Worm (Caenorhabditis elegans) whole organism, L3 larva: ENCODE data around the gene F31F7.1.

ENCODE experiments used
- R02D3.7 ChIP-seq: fragments of 150-350 bp; optimal IDR thresholded peaks from 2 replicates; lab custom pipeline; 2014; ENCODE audit warnings: missing biosample characterization, missing genetic modification characterization
- ZK546.5 ChIP-seq: sonication (generic microtip); optimal IDR thresholded peaks from 2 replicates; lab custom pipeline; 2017; ENCODE audit warnings: missing biosample characterization, missing genetic modification characterization
- aly-2 ChIP-seq: fragments of 150-350 bp; optimal IDR thresholded peaks from 2 replicates; lab custom pipeline; 2014; ENCODE audit warnings: missing biosample characterization, missing genetic modification characterization
- ama-1 ChIP-seq: fragments of 150-350 bp; optimal IDR thresholded peaks from 2 replicates; lab custom pipeline; 2018
- ceh-16 ChIP-seq: sonication (generic microtip); optimal IDR thresholded peaks from 2 replicates; lab custom pipeline; 2017; ENCODE audit warnings: missing biosample characterization, missing genetic modification characterization
- ceh-28 ChIP-seq: fragments of 150-350 bp; optimal IDR thresholded peaks from 2 replicates; lab custom pipeline; 2014; ENCODE audit warnings: missing biosample characterization, missing genetic modification reagents, missing genetic modification characterization
- ceh-82 ChIP-seq: fragments of 150-350 bp; optimal IDR thresholded peaks from 2 replicates; lab custom pipeline; 2014; ENCODE audit warnings: missing biosample characterization, missing genetic modification characterization
- ceh-9 ChIP-seq: sonication (generic microtip); optimal IDR thresholded peaks from 2 replicates; lab custom pipeline; 2018; ENCODE audit warnings: missing biosample characterization, missing genetic modification characterization
- egl-5 ChIP-seq: fragments of 150-350 bp; optimal IDR thresholded peaks from 2 replicates; lab custom pipeline; 2017; ENCODE audit warnings: missing biosample characterization, missing genetic modification reagents, missing genetic modification characterization, inconsistent platforms
- elt-1 ChIP-seq: fragments of 150-350 bp; optimal IDR thresholded peaks from 2 replicates; lab custom pipeline; 2014; ENCODE audit warnings: missing biosample characterization, missing genetic modification characterization
- elt-2 ChIP-seq: sonication (generic microtip); optimal IDR thresholded peaks from 2 replicates; lab custom pipeline; 2016; ENCODE audit warnings: missing genetic modification reagents, mild to moderate bottlenecking, missing genetic modification characterization, missing compliant biosample characterization
- elt-3 ChIP-seq, 3 experiments: fragments of 150-350 bp in 1 of 3; sonication (generic microtip) in 2 of 3; optimal IDR thresholded peaks; 2 replicates in 2 of 3; 4 replicates in 1 of 3; lab custom pipeline; 2014 to 2017; ENCODE audit warnings: missing biosample characterization in 3 of 3, missing genetic modification characterization in 3 of 3
- eor-1 ChIP-seq, 2 experiments: fragments of 150-350 bp; optimal IDR thresholded peaks; 2 replicates each; lab custom pipeline; 2014 to 2018; ENCODE audit warnings: missing biosample characterization in 2 of 2, missing genetic modification characterization in 2 of 2
- fkh-2 ChIP-seq: fragments of 150-350 bp; optimal IDR thresholded peaks from 2 replicates; lab custom pipeline; 2014; ENCODE audit warnings: missing biosample characterization, missing genetic modification reagents, missing genetic modification characterization
- hmg-11 ChIP-seq: sonication (generic microtip); optimal IDR thresholded peaks from 2 replicates; lab custom pipeline; 2016; ENCODE audit warnings: missing genetic modification characterization, missing compliant biosample characterization
- lin-39 ChIP-seq: fragments of 150-350 bp; optimal IDR thresholded peaks from 2 replicates; lab custom pipeline; 2018; ENCODE audit warnings: missing biosample characterization, missing genetic modification reagents, missing genetic modification characterization
- mdl-1 ChIP-seq: fragments of 150-350 bp; optimal IDR thresholded peaks from 2 replicates; lab custom pipeline; 2014; ENCODE audit warnings: missing biosample characterization, missing genetic modification characterization
- mml-1 ChIP-seq: fragments of 150-350 bp; sonication (generic microtip); optimal IDR thresholded peaks from 3 replicates; lab custom pipeline; 2014; ENCODE audit warnings: missing biosample characterization, missing genetic modification characterization
- nfya-1 ChIP-seq: sonication (generic microtip); optimal IDR thresholded peaks from 2 replicates; lab custom pipeline; 2017; ENCODE audit warnings: missing genetic modification characterization, mild to moderate bottlenecking, missing compliant biosample characterization, antibody characterized with exemption, moderate library complexity; ENCODE audit not compliant: insufficient read depth
- nhr-11 ChIP-seq: fragments of 150-350 bp; optimal IDR thresholded peaks from 2 replicates; lab custom pipeline; 2014; ENCODE audit warnings: missing biosample characterization, missing genetic modification characterization
- nhr-12 ChIP-seq: fragments of 150-350 bp; optimal IDR thresholded peaks from 2 replicates; lab custom pipeline; 2014; ENCODE audit warnings: missing biosample characterization, missing genetic modification characterization
- nhr-23 ChIP-seq: fragments of 150-350 bp; optimal IDR thresholded peaks from 2 replicates; lab custom pipeline; 2014; ENCODE audit warnings: missing biosample characterization, missing genetic modification reagents, missing genetic modification characterization
- nhr-25 ChIP-seq: sonication (generic microtip); optimal IDR thresholded peaks from 2 replicates; lab custom pipeline; 2017; ENCODE audit warnings: missing biosample characterization, missing genetic modification characterization
- nhr-43 ChIP-seq: sonication (generic microtip); optimal IDR thresholded peaks from 2 replicates; lab custom pipeline; 2016; ENCODE audit warnings: mild to moderate bottlenecking, missing genetic modification characterization, missing compliant biosample characterization; ENCODE audit not compliant: poor library complexity, severe bottlenecking
- nhr-67 ChIP-seq: fragments of 150-350 bp; optimal IDR thresholded peaks from 2 replicates; lab custom pipeline; 2014; ENCODE audit warnings: missing biosample characterization, missing genetic modification characterization
- nhr-76 ChIP-seq: fragments of 150-350 bp; sonication (generic microtip); optimal IDR thresholded peaks from 5 replicates; lab custom pipeline; 2014; ENCODE audit warnings: missing biosample characterization, missing genetic modification characterization
- nhr-77 ChIP-seq: fragments of 150-350 bp; optimal IDR thresholded peaks from 2 replicates; lab custom pipeline; 2014; ENCODE audit warnings: missing biosample characterization, missing genetic modification characterization
- pha-4 ChIP-seq: fragments of 150-350 bp; optimal IDR thresholded peaks from 2 replicates; lab custom pipeline; 2014; ENCODE audit warnings: missing biosample characterization, missing genetic modification reagents, missing genetic modification characterization
- pqm-1 ChIP-seq: fragments of 150-350 bp; optimal IDR thresholded peaks from 2 replicates; lab custom pipeline; 2017; ENCODE audit warnings: missing biosample characterization, missing genetic modification characterization, inconsistent platforms
- sea-2 ChIP-seq: fragments of 150-350 bp; sonication (generic microtip); optimal IDR thresholded peaks from 4 replicates; lab custom pipeline; 2014; ENCODE audit warnings: missing biosample characterization, missing genetic modification reagents, missing genetic modification characterization
- skn-1 ChIP-seq: fragments of 150-350 bp; optimal IDR thresholded peaks from 2 replicates; lab custom pipeline; 2014; ENCODE audit warnings: missing biosample characterization, missing genetic modification characterization
- snpc-4 ChIP-seq: fragments of 150-350 bp; optimal IDR thresholded peaks from 2 replicates; lab custom pipeline; 2014; ENCODE audit warnings: missing biosample characterization, missing genetic modification characterization
- tbx-2 ChIP-seq: sonication (generic microtip); optimal IDR thresholded peaks from 2 replicates; lab custom pipeline; 2016; ENCODE audit warnings: mild to moderate bottlenecking, missing genetic modification characterization, missing compliant biosample characterization
- unc-62 ChIP-seq: fragments of 150-350 bp; sonication (generic microtip); optimal IDR thresholded peaks from 4 replicates; lab custom pipeline; 2014; ENCODE audit warnings: missing biosample characterization, missing genetic modification reagents, missing genetic modification characterization
- zag-1 ChIP-seq: fragments of 150-350 bp; optimal IDR thresholded peaks from 2 replicates; lab custom pipeline; 2014; ENCODE audit warnings: missing biosample characterization, missing genetic modification characterization
- ztf-11 ChIP-seq: fragments of 150-350 bp; optimal IDR thresholded peaks from 2 replicates; lab custom pipeline; 2014; ENCODE audit warnings: missing biosample characterization, missing genetic modification characterization
- ztf-4 ChIP-seq: fragments of 150-350 bp; optimal IDR thresholded peaks from 2 replicates; lab custom pipeline; 2014; ENCODE audit warnings: missing biosample characterization, missing genetic modification characterization

The F31F7.1 gene

ce11 chrV:6230629-6231229, 45.5 kb upstream of the F31F7.1 start:
- TF ChIP-seq pqm-1 (peak; percentile 36), nfya-1 (tag; lab: Kevin White, UChicago) (peak; percentile 31), tbx-2 (tag; lab: Kevin White, UChicago) (peak; percentile 28), nhr-77 (tag; lab: Kevin White, UChicago) (no peak), egl-5 (tag; lab: Kevin White, UChicago) (peak; percentile 92), unc-62 (GFP tag; lab: Kevin White, UChicago) (no peak), elt-1 (no peak), elt-2 (peak; percentile 57), pha-4 (tag; lab: Kevin White, UChicago) (peak; percentile 54), ama-1 (lab: Kevin White, UChicago) (peak; percentile 28)

DNA sequence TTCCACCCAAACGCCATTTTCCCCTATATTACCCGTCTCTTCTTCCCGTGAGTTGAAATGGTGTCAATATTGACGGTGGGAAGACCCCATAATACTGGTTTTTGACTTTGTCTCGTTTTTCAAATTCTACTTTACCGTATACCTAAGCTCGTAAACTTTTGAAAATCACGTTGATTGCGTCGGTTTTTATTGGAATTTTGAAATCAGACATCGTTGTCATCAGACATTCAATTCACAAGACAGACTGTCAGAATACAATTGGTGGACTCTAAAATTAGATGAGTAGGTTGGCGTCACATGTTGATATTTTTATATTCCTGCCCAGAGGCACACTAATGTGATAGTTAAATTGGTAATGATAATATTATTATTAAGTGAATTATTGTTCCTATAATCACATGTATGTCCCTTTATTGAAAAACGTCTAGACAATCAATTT, 44.3 kb upstream of the F31F7.1 start:
- peak; percentile 97 for TF ChIP-seq pha-4 (tag; lab: Kevin White, UChicago)
- no peak for TF ChIP-seq R02D3.7 (tag; lab: Kevin White, UChicago)

- peak; percentile 19 for TF ChIP-seq nfya-1 (tag; lab: Kevin White, UChicago)
- no peak for TF ChIP-seq aly-2 (tag; lab: Kevin White, UChicago)
- TF ChIP-seq ZK546.5: no peak
- TF ChIP-seq egl-5 (tag; lab: Kevin White, UChicago): peak; percentile 53
- TF ChIP-seq eor-1 (tag; optimal IDR thresholded peaks at IDR 0.05; lab: Kevin White, UChicago): no peak
- TF ChIP-seq nhr-23: peak; percentile 70
- TF ChIP-seq ceh-28 (tag; lab: Kevin White, UChicago): peak; percentile 26
- TF ChIP-seq elt-1: peak; percentile 78
- TF ChIP-seq nhr-25 (tag; lab: Kevin White, UChicago): peak; percentile 38
- TF ChIP-seq nhr-67 (tag; lab: Kevin White, UChicago): no peak
Observed at ce11 chrV:6232886-6233285, 43.4 kb upstream of the F31F7.1 start.

DNA sequence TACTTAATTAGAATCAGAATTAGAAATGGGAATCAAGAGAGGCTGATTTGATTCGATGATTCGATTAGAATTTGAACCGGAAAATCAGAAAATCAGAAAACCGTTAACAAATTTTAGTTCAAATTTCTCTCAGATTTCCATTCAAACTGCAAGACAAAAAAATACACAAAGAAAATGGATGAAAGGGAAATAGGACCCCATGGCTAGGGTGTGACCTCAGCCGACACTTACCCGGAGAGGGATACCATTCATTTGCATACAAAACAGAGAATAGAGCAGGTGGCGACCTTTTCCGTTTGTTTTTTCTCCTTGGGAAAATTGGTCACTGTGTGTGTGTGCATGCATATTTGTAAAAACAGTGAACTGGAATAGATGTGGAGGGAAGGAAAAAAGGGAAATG, 42.3 kb upstream of the F31F7.1 start:
- TF ChIP-seq fkh-2 (tag; lab: Kevin White, UChicago): no peak
- no peak for TF ChIP-seq mml-1 (tag; lab: Kevin White, UChicago)
- TF ChIP-seq ceh-28 (tag; lab: Kevin White, UChicago): no peak
- TF ChIP-seq, all 47 proteins: peak for 0

DNA sequence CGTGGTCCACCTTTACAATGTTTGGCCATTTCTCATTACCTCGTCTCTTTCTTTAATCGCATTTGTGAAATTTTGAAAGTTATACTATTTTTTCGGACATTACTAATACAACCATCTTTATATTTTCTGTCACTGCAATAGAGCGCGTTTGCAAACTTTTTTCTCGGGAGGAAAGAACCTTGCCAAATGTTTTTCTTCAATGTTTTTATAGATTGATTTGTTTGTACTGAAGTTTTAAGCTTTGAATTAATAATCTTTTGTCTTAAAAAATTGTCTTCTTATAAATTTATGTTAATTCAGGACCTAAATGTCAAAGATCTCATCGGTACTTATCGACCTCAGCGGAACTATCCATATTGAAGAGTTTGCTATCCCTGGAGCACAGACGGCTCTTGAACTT, 41.4 kb upstream of the F31F7.1 start, which contains the start of gene K08B12.3:
K08B12.3 (plus strand) TSS at position 301 of the 400 bp plus-strand sequence.
- TF ChIP-seq pha-4 (tag; lab: Kevin White, UChicago): peak; percentile 44
- TF ChIP-seq zag-1: no peak

ce11 chrV:6238347-6238746, 37.9 kb upstream of the F31F7.1 start:
- no peak for TF ChIP-seq hmg-11
- TF ChIP-seq sea-2 (GFP tag; lab: Kevin White, UChicago): no peak
- TF ChIP-seq aly-2 (tag; lab: Kevin White, UChicago): no peak
- no peak for TF ChIP-seq ceh-82 (tag; lab: Kevin White, UChicago)
- peak; percentile 30 for TF ChIP-seq nhr-23
- peak; percentile 77 for TF ChIP-seq nhr-43 (tag; lab: Kevin White, UChicago)
- TF ChIP-seq ama-1 (lab: Kevin White, UChicago): no peak
- TF ChIP-seq nhr-76 (tag; lab: Kevin White, UChicago): peak; percentile 27
- peak; percentile 42 for TF ChIP-seq nhr-25 (tag; lab: Kevin White, UChicago)
- no peak for TF ChIP-seq ceh-9 (tag; lab: Kevin White, UChicago)

DNA sequence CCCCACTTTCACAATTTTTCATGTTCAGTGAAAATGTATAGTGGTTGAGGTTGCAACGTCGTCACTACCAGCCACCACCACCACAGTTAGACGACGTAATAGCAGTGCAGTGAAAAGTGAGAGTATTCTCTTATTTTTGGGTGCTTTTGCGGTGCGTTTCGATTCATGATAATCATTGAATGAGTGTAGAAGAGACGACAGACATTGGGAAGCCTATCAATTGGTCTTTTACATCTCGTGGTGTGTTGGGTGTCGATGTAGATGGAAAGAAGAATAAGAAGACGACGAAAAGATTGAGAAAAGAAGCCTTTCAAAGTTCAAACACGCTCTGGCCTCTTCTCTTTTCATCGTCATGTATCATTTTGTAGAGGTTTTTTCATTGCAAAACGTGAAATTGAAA, 36.4 kb upstream of the F31F7.1 start:
- TF ChIP-seq snpc-4 (tag; lab: Kevin White, UChicago): no peak
- no peak for TF ChIP-seq eor-1 (tag; optimal IDR thresholded peaks at IDR 0.05; lab: Kevin White, UChicago)
- no peak for TF ChIP-seq skn-1 (tag; lab: Kevin White, UChicago)
- TF ChIP-seq nhr-12 (tag; lab: Kevin White, UChicago): no peak
- TF ChIP-seq pha-4 (tag; lab: Kevin White, UChicago): no peak
- TF ChIP-seq ztf-11 (tag; lab: Kevin White, UChicago): no peak
- peak; percentile 44 for TF ChIP-seq mdl-1 (tag; lab: Kevin White, UChicago)
- peak; percentile 31 for TF ChIP-seq mml-1 (tag; lab: Kevin White, UChicago)
- no peak for TF ChIP-seq nhr-77 (tag; lab: Kevin White, UChicago)
- TF ChIP-seq elt-2: peak; percentile 30
- TF ChIP-seq R02D3.7 (tag; lab: Kevin White, UChicago): peak; percentile 38
- no peak for TF ChIP-seq ceh-16
- no peak for TF ChIP-seq zag-1
- peak; percentile 94 for TF ChIP-seq nhr-25 (tag; lab: Kevin White, UChicago)
- TF ChIP-seq nhr-23: peak; percentile 72
- no peak for TF ChIP-seq nhr-11 (tag; lab: Kevin White, UChicago)
- no peak for TF ChIP-seq ceh-82 (tag; lab: Kevin White, UChicago)
- TF ChIP-seq nfya-1 (tag; lab: Kevin White, UChicago): peak; percentile 53
- TF ChIP-seq elt-3 (tag; optimal IDR thresholded peaks at IDR 0.05; lab: Kevin White, UChicago): peak in 2 of 3 experiments; percentile 15 to 74
- no peak for TF ChIP-seq ztf-4 (tag; lab: Kevin White, UChicago)
- peak; percentile 22 for TF ChIP-seq tbx-2 (tag; lab: Kevin White, UChicago)
- no peak for TF ChIP-seq aly-2 (tag; lab: Kevin White, UChicago)
- no peak for TF ChIP-seq nhr-76 (tag; lab: Kevin White, UChicago)
- no peak for TF ChIP-seq lin-39 (tag; lab: Kevin White, UChicago)
